Worm (Caenorhabditis elegans): ENCODE results near the gene F33H12.1.
A peak's percentile ranks its signal among the peaks of the same experiment; 100 is the strongest.
"Not testable (repeated sequence)": the region's sequence is repeated elsewhere in the genome, so short reads cannot be mapped to it uniquely, and the experiment has no call there.

Gene F33H12.1

DNA sequence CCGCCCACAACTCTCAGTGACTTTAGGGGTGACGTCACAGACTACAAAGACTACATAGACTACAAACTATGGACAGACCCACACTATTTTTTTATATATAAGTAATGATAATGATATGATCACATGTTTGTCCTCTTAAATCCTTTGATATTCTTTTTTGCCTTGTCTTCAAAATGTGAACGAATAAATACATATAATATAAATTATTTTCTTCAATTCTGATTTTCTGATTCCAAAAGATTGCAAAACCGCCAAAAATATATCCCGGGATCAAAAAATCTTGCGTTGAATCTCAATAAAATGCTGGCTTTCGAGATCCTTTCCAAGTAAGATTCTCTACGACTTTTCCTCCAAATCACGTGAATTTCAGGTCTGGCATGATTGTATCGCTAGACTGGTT, at the start of gene F33H12.1:
F33H12.1 (plus strand) TSS at position 301 of the 400 bp plus-strand sequence.
- not testable (repeated sequence) for TF ChIP-seq unc-30, elt-3, nhr-71 (tag; optimal IDR thresholded peaks at IDR 0.05)

DNA sequence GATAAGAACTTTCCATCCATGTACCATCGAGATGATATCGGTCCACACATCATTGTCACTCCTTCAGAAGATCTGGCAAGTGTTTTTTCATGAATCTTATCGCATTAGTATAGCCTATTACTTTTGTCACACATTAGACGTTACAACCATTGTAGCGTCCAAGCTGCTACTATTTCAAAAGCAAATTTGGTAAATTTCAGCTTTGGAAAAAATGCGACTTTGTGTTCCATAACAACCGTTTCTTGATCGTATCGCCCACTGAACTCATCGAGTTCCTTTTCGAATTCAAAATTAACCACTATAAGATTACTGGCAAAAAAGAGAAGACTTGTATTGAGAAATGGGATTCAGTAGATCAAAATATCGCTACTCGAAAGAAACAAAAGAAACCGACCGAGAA, 47.2 kb upstream of the F33H12.1 start:
- no peak for TF ChIP-seq nhr-90 (tag; optimal IDR thresholded peaks at IDR 0.05; ENCODE audit: poor library complexity)
- TF ChIP-seq efl-1 (optimal IDR thresholded peaks at IDR 0.05) = no peak
- peak in 1 of 2 experiments; percentile 44 for TF ChIP-seq efl-1 (GFP tag; optimal IDR thresholded peaks at IDR 0.05 in 1 of 2)

ce11 chrII:2553662-2554061, 46.6 kb upstream of the F33H12.1 start, which contains the start of gene K02F6.1:
TSS of gene K02F6.1 (plus strand) at chrII:2553962.
- not testable (repeated sequence) for TF ChIP-seq aha-1, swsn-7, C16A3.4 (tag; optimal IDR thresholded peaks at IDR 0.05)

DNA sequence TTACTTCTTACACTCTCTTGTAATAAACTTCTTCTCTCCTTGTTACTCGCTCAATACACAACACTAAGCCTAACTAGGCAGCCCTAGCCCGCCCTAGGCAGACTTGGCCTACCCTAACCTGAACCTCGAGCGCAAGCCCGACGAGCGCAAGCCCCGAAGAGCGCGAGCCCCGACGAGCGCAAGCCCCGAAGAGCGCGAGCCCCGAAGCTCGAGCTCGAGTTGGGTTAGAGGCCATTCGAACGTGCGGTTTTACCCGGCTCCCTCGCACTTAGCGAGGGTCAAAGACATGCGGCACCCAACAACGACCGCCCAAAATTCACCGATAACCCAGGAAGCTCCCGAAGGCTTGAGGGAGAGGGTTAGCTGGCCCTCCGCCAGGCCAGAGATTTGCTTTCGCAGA, 43.9 kb upstream of the F33H12.1 start:
- not testable (repeated sequence) for TF ChIP-seq efl-1 (optimal IDR thresholded peaks at IDR 0.05)
- TF ChIP-seq efl-1 (GFP tag; optimal IDR thresholded peaks at IDR 0.05 in 1 of 2) = peak in 1 of 2 experiments; percentile 23

- TF ChIP-seq lin-35 (GFP tag; optimal IDR thresholded peaks at IDR 0.05) (no peak), pax-3 (tag; optimal IDR thresholded peaks at IDR 0.05) (no peak), C34B4.2 (tag; optimal IDR thresholded peaks at IDR 0.05) (no peak), egl-13 (tag; optimal IDR thresholded peaks at IDR 0.05) (no peak), nhr-71 (tag; optimal IDR thresholded peaks at IDR 0.05) (no peak), pqm-1 (tag; optimal IDR thresholded peaks at IDR 0.05) (no peak), mep-1 (tag; optimal IDR thresholded peaks at IDR 0.05) (no peak), zip-4 (GFP tag; optimal IDR thresholded peaks at IDR 0.05) (no peak), hpl-2 (GFP tag; optimal IDR thresholded peaks at IDR 0.05) (no peak), nhr-77 (tag; optimal IDR thresholded peaks at IDR 0.05) (no peak), pag-3 (tag; optimal IDR thresholded peaks at IDR 0.05; ENCODE audit: borderline replicate concordance, insufficient read depth) (no peak), mab-9 (GFP tag; IDR thresholded peaks at IDR 0.05) (no peak), hlh-4 (tag; optimal IDR thresholded peaks at IDR 0.05) (no peak), nhr-76 (tag; optimal IDR thresholded peaks at IDR 0.05) (no peak), ztf-4 (tag; optimal IDR thresholded peaks at IDR 0.05) (no peak)
Observed at ce11 chrII:2563973-2564372, 36.3 kb upstream of the F33H12.1 start, which contains the start of gene nep-18. TSS of gene nep-18 (minus strand) at chrII:2564073.

- TF ChIP-seq nhr-28 (tag; optimal IDR thresholded peaks at IDR 0.05) (no peak), mab-9 (GFP tag; IDR thresholded peaks at IDR 0.05) (no peak), zip-4 (GFP tag; optimal IDR thresholded peaks at IDR 0.05) (no peak), pag-3 (tag; optimal IDR thresholded peaks at IDR 0.05; ENCODE audit: borderline replicate concordance, insufficient read depth) (no peak), sup-37 (GFP tag; optimal IDR thresholded peaks at IDR 0.05) (peak; percentile 63), swsn-7 (tag; optimal IDR thresholded peaks at IDR 0.05) (no peak), nhr-90 (tag; optimal IDR thresholded peaks at IDR 0.05; ENCODE audit: poor library complexity) (no peak), dsc-1 (tag; optimal IDR thresholded peaks at IDR 0.05) (no peak), nhr-47 (tag; optimal IDR thresholded peaks at IDR 0.05) (no peak), hlh-17 (GFP tag; optimal IDR thresholded peaks at IDR 0.05; ENCODE audit: borderline replicate concordance) (no peak), ceh-8 (GFP tag; optimal IDR thresholded peaks at IDR 0.05) (peak; percentile 87), nhr-12 (tag; optimal IDR thresholded peaks at IDR 0.05) (no peak), fkh-8 (tag; optimal IDR thresholded peaks at IDR 0.05) (no peak), mef-2 (tag; optimal IDR thresholded peaks at IDR 0.05) (peak; percentile 35), unc-62 (GFP tag; optimal IDR thresholded peaks at IDR 0.05) (no peak), lin-39 (tag; optimal IDR thresholded peaks at IDR 0.05) (peak; percentile 88), unc-30 (tag; optimal IDR thresholded peaks at IDR 0.05) (no peak), tlp-1 (tag; optimal IDR thresholded peaks at IDR 0.05) (no peak), hpl-2 (GFP tag; optimal IDR thresholded peaks at IDR 0.05) (no peak), nhr-85 (tag) (peak; percentile 90), nhr-20 (tag; optimal IDR thresholded peaks at IDR 0.05) (no peak), efl-3 (GFP tag; optimal IDR thresholded peaks at IDR 0.05) (no peak), snu-23 (GFP tag; optimal IDR thresholded peaks at IDR 0.05) (peak; percentile 90), ceh-88 (GFP tag; IDR thresholded peaks at IDR 0.05) (peak; percentile 69; the same call in 1 of the 2 replicates), nhr-84 (tag; optimal IDR thresholded peaks at IDR 0.05) (no peak), jun-1 (tag; optimal IDR thresholded peaks at IDR 0.05) (peak; percentile 12), isw-1 (GFP tag; IDR thresholded peaks at IDR 0.05) (peak; percentile 66)
Observed at ce11 chrII:2564899-2565298, 35.4 kb upstream of the F33H12.1 start, which contains the start of gene usp-39. TSS of gene usp-39 (plus strand) at chrII:2565275.

Data from whole organism, L1 larva.